Worm (Caenorhabditis elegans) whole organism, L4 larva: Measurements from ENCODE around the gene Y37E11B.5.
A peak's percentile ranks its signal among the peaks of the same experiment; 100 is the strongest.

Experiments
- D1046.2 ChIP-seq: fragments of 200-800 bp; sonication (Bioruptor generic); IDR thresholded peaks from 2 replicates; pipeline ENCODE4 v1.3.6; 2022; ENCODE audit warnings: missing genetic modification characterization, missing compliant biosample characterization
- F10B5.3 ChIP-seq: sonication (generic microtip); optimal IDR thresholded peaks from 2 replicates; lab custom pipeline; 2016; ENCODE audit warnings: mild to moderate bottlenecking, missing genetic modification characterization, missing compliant biosample characterization
- F37D6.2 ChIP-seq: sonication (generic microtip); optimal IDR thresholded peaks from 2 replicates; lab custom pipeline; 2016; ENCODE audit warnings: mild to moderate bottlenecking, missing genetic modification characterization, missing compliant biosample characterization
- F44E2.7 ChIP-seq: fragments of 200-800 bp; sonication (Bioruptor generic); IDR thresholded peaks from 2 replicates; pipeline ENCODE4 v2.1.2; 2022; ENCODE audit warnings: missing genetic modification characterization, missing compliant biosample characterization
- T26A8.4 ChIP-seq: fragments of 200-800 bp; sonication (Bioruptor generic); IDR thresholded peaks from 2 replicates; pipeline ENCODE4 v1.3.6; 2022; ENCODE audit warnings: missing genetic modification characterization, missing compliant biosample characterization
- Y5F2A.4 ChIP-seq: fragments of 200-800 bp; sonication (Bioruptor generic); optimal IDR thresholded peaks from 2 replicates; lab custom pipeline; 2018; ENCODE audit warnings: mild to moderate bottlenecking, missing genetic modification characterization, missing compliant biosample characterization
- Y75B8A.6 ChIP-seq: fragments of 200-800 bp; sonication (Bioruptor generic); IDR thresholded peaks from 2 replicates; pipeline ENCODE4 v1.3.6; 2022; ENCODE audit warnings: missing genetic modification reagents, missing genetic modification characterization, missing compliant biosample characterization
- ZK337.2 ChIP-seq: fragments of 200-800 bp; sonication (Bioruptor generic); IDR thresholded peaks from 2 replicates; pipeline ENCODE4 v1.3.6; 2022; ENCODE audit warnings: missing genetic modification reagents, missing genetic modification characterization, missing compliant biosample characterization
- ZK546.5 ChIP-seq, 2 experiments: sonication (generic microtip); optimal IDR thresholded peaks; 2 replicates each; lab custom pipeline; 2017; ENCODE audit warnings: missing biosample characterization in 2 of 2, missing genetic modification characterization in 2 of 2
- aha-1 ChIP-seq: fragments of 150-350 bp; peaks from one replicate; lab custom pipeline; 2014; ENCODE audit warnings: missing biosample characterization, missing genetic modification characterization
- ama-1 ChIP-seq: fragments of 150-350 bp; optimal IDR thresholded peaks from 2 replicates; lab custom pipeline; 2014; ENCODE audit warnings: inconsistent platforms, mixed read lengths
- ceh-20 ChIP-seq: fragments of 200-800 bp; sonication (Bioruptor generic); IDR thresholded peaks from 2 replicates; pipeline ENCODE4 v1.3.6; 2022; ENCODE audit warnings: missing genetic modification reagents, missing genetic modification characterization, missing compliant biosample characterization
- ceh-28 ChIP-seq: fragments of 150-350 bp; optimal IDR thresholded peaks from 2 replicates; lab custom pipeline; 2014; ENCODE audit warnings: missing biosample characterization, missing genetic modification reagents, missing genetic modification characterization
- ceh-32 ChIP-seq: sonication (generic microtip); optimal IDR thresholded peaks from 2 replicates; lab custom pipeline; 2016; ENCODE audit warnings: mild to moderate bottlenecking, missing genetic modification characterization, missing compliant biosample characterization; ENCODE audit not compliant: poor library complexity
- ceh-62 ChIP-seq: sonication (generic microtip); optimal IDR thresholded peaks from 2 replicates; lab custom pipeline; 2017; ENCODE audit warnings: missing biosample characterization, missing genetic modification characterization
- daf-16 ChIP-seq, 3 experiments: sonication (generic microtip); optimal IDR thresholded peaks; 2 replicates each; lab custom pipeline; 2016 to 2017; ENCODE audit warnings: missing genetic modification characterization in 3 of 3, missing genetic modification reagents in 3 of 3, mild to moderate bottlenecking in 2 of 3, missing compliant biosample characterization in 2 of 3, missing biosample characterization in 1 of 3, moderate library complexity in 1 of 3
- daf-19 ChIP-seq: fragments of 200-800 bp; sonication (Bioruptor generic); conservative IDR thresholded peaks from 2 replicates; pipeline ENCODE4 v1.3.6; 2022; ENCODE audit warnings: missing genetic modification characterization, missing compliant biosample characterization
- dmd-6 ChIP-seq: fragments of 200-800 bp; sonication (Bioruptor generic); IDR thresholded peaks from 2 replicates; pipeline ENCODE4 v1.3.6; 2022; ENCODE audit warnings: missing genetic modification reagents, missing genetic modification characterization, missing compliant biosample characterization
- dmd-8 ChIP-seq: fragments of 200-800 bp; sonication (Bioruptor generic); IDR thresholded peaks from 2 replicates; pipeline ENCODE4 v1.3.6; 2022; ENCODE audit warnings: missing genetic modification characterization, missing compliant biosample characterization
- dve-1 ChIP-seq: sonication (generic microtip); optimal IDR thresholded peaks from 2 replicates; lab custom pipeline; 2017; ENCODE audit warnings: antibody characterized with exemption, mild to moderate bottlenecking, missing genetic modification characterization, missing compliant biosample characterization; ENCODE audit not compliant: insufficient read depth
- fos-1 ChIP-seq: fragments of 150-350 bp; optimal IDR thresholded peaks from 2 replicates; lab custom pipeline; 2014; ENCODE audit warnings: missing biosample characterization, missing genetic modification characterization
- gei-8 ChIP-seq: fragments of 200-800 bp; sonication (Bioruptor generic); optimal IDR thresholded peaks from 2 replicates; lab custom pipeline; 2018; ENCODE audit warnings: mild to moderate bottlenecking, missing genetic modification characterization, missing compliant biosample characterization
- hif-1 ChIP-seq, 2 experiments: sonication (generic microtip); optimal IDR thresholded peaks; 2 replicates each; lab custom pipeline; 2016 to 2017; ENCODE audit warnings: missing compliant biosample characterization in 2 of 2, missing genetic modification characterization in 2 of 2, missing genetic modification reagents in 2 of 2, missing genotype in 2 of 2, mild to moderate bottlenecking in 1 of 2
- hlh-11 ChIP-seq: fragments of 200-800 bp; sonication (Bioruptor generic); optimal IDR thresholded peaks from 2 replicates; lab custom pipeline; 2018; ENCODE audit warnings: mild to moderate bottlenecking, missing genetic modification characterization, missing compliant biosample characterization
- hlh-30 ChIP-seq: sonication (generic microtip); optimal IDR thresholded peaks from 2 replicates; lab custom pipeline; 2017; ENCODE audit warnings: antibody characterized with exemption, mild to moderate bottlenecking, missing genetic modification characterization, missing compliant biosample characterization; ENCODE audit not compliant: insufficient read depth
- hmg-1.1 ChIP-seq: fragments of 200-800 bp; sonication (Bioruptor generic); IDR thresholded peaks from 2 replicates; pipeline ENCODE4 v1.3.6; 2022; ENCODE audit warnings: missing genetic modification reagents, missing genetic modification characterization, missing compliant biosample characterization
- lin-13 ChIP-seq: fragments of 150-350 bp; optimal IDR thresholded peaks from 2 replicates; lab custom pipeline; 2014; ENCODE audit warnings: missing biosample characterization, missing genetic modification reagents, missing genetic modification characterization
- lin-29 ChIP-seq: fragments of 200-800 bp; sonication (Bioruptor generic); IDR thresholded peaks from 2 replicates; pipeline ENCODE4 v1.3.6; 2022; ENCODE audit warnings: missing genetic modification reagents, missing genetic modification characterization, missing compliant biosample characterization
- lir-3 ChIP-seq: sonication (generic microtip); optimal IDR thresholded peaks from 2 replicates; lab custom pipeline; 2016; ENCODE audit warnings: mild to moderate bottlenecking, missing genetic modification characterization, missing compliant biosample characterization
- lsy-2 ChIP-seq, 2 experiments: fragments of 150-350 bp in 1 of 2; sonication (generic microtip) in 1 of 2; optimal IDR thresholded peaks; 2 replicates each; lab custom pipeline; 2014 to 2017; ENCODE audit warnings: missing biosample characterization in 2 of 2, missing genetic modification characterization in 2 of 2
- mdt-29 ChIP-seq: fragments of 200-800 bp; sonication (Bioruptor generic); IDR thresholded peaks from 2 replicates; pipeline ENCODE4 v1.3.6; 2022; ENCODE audit warnings: missing genetic modification reagents, missing genetic modification characterization, missing compliant biosample characterization
- mep-1 ChIP-seq: fragments of 150-350 bp; sonication (generic microtip); optimal IDR thresholded peaks from 3 replicates; lab custom pipeline; 2014; ENCODE audit warnings: missing biosample characterization, missing genetic modification characterization
- mes-2 ChIP-seq: sonication (generic microtip); optimal IDR thresholded peaks from 2 replicates; lab custom pipeline; 2016; ENCODE audit warnings: missing genotype, mild to moderate bottlenecking, missing genetic modification characterization, missing compliant biosample characterization; ENCODE audit not compliant: poor library complexity, severe bottlenecking
- mxl-3 ChIP-seq: fragments of 200-800 bp; sonication (Bioruptor generic); optimal IDR thresholded peaks from 2 replicates; lab custom pipeline; 2018; ENCODE audit warnings: mild to moderate bottlenecking, missing genetic modification characterization, missing compliant biosample characterization
- nhr-102 ChIP-seq: sonication (generic microtip); optimal IDR thresholded peaks from 2 replicates; lab custom pipeline; 2016; ENCODE audit warnings: mild to moderate bottlenecking, missing genetic modification characterization, moderate library complexity, missing compliant biosample characterization
- nhr-111 ChIP-seq: fragments of 200-800 bp; sonication (Bioruptor generic); optimal IDR thresholded peaks from 2 replicates; lab custom pipeline; 2018; ENCODE audit warnings: mild to moderate bottlenecking, missing genetic modification characterization, missing compliant biosample characterization
- nhr-28 ChIP-seq: fragments of 150-350 bp; optimal IDR thresholded peaks from 2 replicates; lab custom pipeline; 2014; ENCODE audit warnings: missing biosample characterization, missing genetic modification characterization
- nhr-42 ChIP-seq: fragments of 200-800 bp; sonication (Bioruptor generic); IDR thresholded peaks from 2 replicates; pipeline ENCODE4 v1.3.6; 2022; ENCODE audit warnings: missing genetic modification characterization, missing compliant biosample characterization
- nhr-76 ChIP-seq: fragments of 150-350 bp; optimal IDR thresholded peaks from 2 replicates; lab custom pipeline; 2014; ENCODE audit warnings: missing biosample characterization, missing genetic modification characterization
- php-3 ChIP-seq: fragments of 200-800 bp; sonication (Bioruptor generic); IDR thresholded peaks from 2 replicates; pipeline ENCODE4 v1.3.6; 2022; ENCODE audit warnings: missing genetic modification reagents, missing genetic modification characterization, missing compliant biosample characterization
- pqm-1 ChIP-seq: sonication (generic microtip); optimal IDR thresholded peaks from 2 replicates; lab custom pipeline; 2017; ENCODE audit warnings: missing biosample characterization, missing genetic modification characterization
- rbr-2 ChIP-seq: sonication (generic microtip); optimal IDR thresholded peaks from 2 replicates; lab custom pipeline; 2016; ENCODE audit warnings: missing genotype, missing genetic modification characterization, missing compliant biosample characterization
- set-16 ChIP-seq: fragments of 200-800 bp; sonication (Bioruptor generic); IDR thresholded peaks from 2 replicates; pipeline ENCODE4 v1.3.6; 2022; ENCODE audit warnings: missing genetic modification reagents, missing genetic modification characterization, missing compliant biosample characterization
- snpc-4 ChIP-seq: fragments of 150-350 bp; optimal IDR thresholded peaks from 2 replicates; lab custom pipeline; 2014; ENCODE audit warnings: missing biosample characterization, missing genetic modification characterization
- tra-1 ChIP-seq: fragments of 200-800 bp; sonication (Bioruptor generic); IDR thresholded peaks from 2 replicates; pipeline ENCODE4 v1.3.6; 2022; ENCODE audit warnings: missing genetic modification reagents, missing genetic modification characterization, missing compliant biosample characterization
- unc-130 ChIP-seq: sonication (generic microtip); optimal IDR thresholded peaks from 2 replicates; lab custom pipeline; 2016; ENCODE audit warnings: missing genetic modification reagents, missing genetic modification characterization, missing compliant biosample characterization
- unc-62 ChIP-seq, 3 experiments: fragments of 150-350 bp in 1 of 3; sonication (generic microtip); optimal IDR thresholded peaks in 2 of 3; peaks in 1 of 3; 1 replicate in 1 of 3; 2 replicates in 2 of 3; lab custom pipeline; 2014 to 2017; ENCODE audit warnings: missing biosample characterization in 3 of 3, missing genetic modification characterization in 3 of 3, missing genetic modification reagents in 3 of 3, missing genotype in 1 of 3
- zag-1 ChIP-seq: fragments of 150-350 bp; optimal IDR thresholded peaks from 2 replicates; lab custom pipeline; 2014; ENCODE audit warnings: missing biosample characterization, missing genetic modification characterization
- zfp-2 ChIP-seq: sonication (generic microtip); optimal IDR thresholded peaks from 2 replicates; lab custom pipeline; 2016; ENCODE audit warnings: mild to moderate bottlenecking, missing genetic modification characterization, missing compliant biosample characterization
- ztf-11 ChIP-seq: fragments of 150-350 bp; optimal IDR thresholded peaks from 2 replicates; lab custom pipeline; 2014; ENCODE audit warnings: missing biosample characterization, missing genetic modification characterization

The Y37E11B.5 gene

ce11 chrIV:3613022-3613605 is 14.8 kb upstream of the Y37E11B.5 start, which contains the start of gene ltah-1.2:
Gene ltah-1.2, minus strand, starts transcription at chrIV:3613072.
- no peak for TF ChIP-seq hmg-1.1
- no peak for TF ChIP-seq ama-1 (lab: Kevin White, UChicago)
- TF ChIP-seq lir-3 (tag; lab: Kevin White, UChicago), result no peak
- no peak for TF ChIP-seq mep-1 (tag; lab: Kevin White, UChicago)
- TF ChIP-seq dve-1 (tag; lab: Kevin White, UChicago), result peak; percentile 34
- TF ChIP-seq Y75B8A.6 (GFP tag; lab: Robert Waterston, UW), result no peak
- TF ChIP-seq nhr-111 (GFP tag; lab: Kevin White, UChicago), result no peak
- TF ChIP-seq ztf-11 (tag; lab: Kevin White, UChicago), result no peak
- no peak for TF ChIP-seq rbr-2
- no peak for TF ChIP-seq aha-1 (tag; lab: Kevin White, UChicago)
- TF ChIP-seq hlh-11, result peak; percentile 86
- TF ChIP-seq tra-1 (GFP tag; lab: Robert Waterston, UW), result peak; percentile 70; the same call in 1 of the 2 replicates
- peak; percentile 56 for TF ChIP-seq hlh-30
- no peak for TF ChIP-seq zag-1 (tag; lab: Kevin White, UChicago)
- TF ChIP-seq mes-2 (tag; lab: Kevin White, UChicago), result no peak
- TF ChIP-seq unc-62 (GFP tag; optimal IDR thresholded peaks at IDR 0.05 in 1 of 2; lab: Kevin White, UChicago), result no peak
- TF ChIP-seq unc-62 (tag; optimal IDR thresholded peaks at IDR 0.05; lab: Kevin White, UChicago), result no peak
- no peak for TF ChIP-seq D1046.2 (GFP tag; lab: Robert Waterston, UW)
- TF ChIP-seq pqm-1, result peak; percentile 64
- no peak for TF ChIP-seq F10B5.3
- peak; percentile 54; the same call in 1 of the 2 replicates for TF ChIP-seq mdt-29 (GFP tag; lab: Robert Waterston, UW)
- TF ChIP-seq nhr-42, result no peak
- no peak for TF ChIP-seq nhr-76 (tag; lab: Kevin White, UChicago)
- TF ChIP-seq lin-13 (GFP tag; lab: Kevin White, UChicago), result no peak
- TF ChIP-seq nhr-102 (tag; lab: Kevin White, UChicago), result peak; percentile 30
- TF ChIP-seq nhr-28 (tag; lab: Kevin White, UChicago), result peak; percentile 31
- TF ChIP-seq ZK337.2, result no peak
- no peak for TF ChIP-seq dmd-8 (GFP tag; lab: Robert Waterston, UW)
- TF ChIP-seq set-16 (GFP tag; lab: Robert Waterston, UW), result peak; percentile 52
- no peak for TF ChIP-seq Y5F2A.4
- TF ChIP-seq unc-130, result no peak
- no peak for TF ChIP-seq lsy-2 (tag; optimal IDR thresholded peaks at IDR 0.05; lab: Kevin White, UChicago)
- TF ChIP-seq mxl-3 (GFP tag; lab: Kevin White, UChicago), result no peak
- no peak for TF ChIP-seq ceh-28 (tag; lab: Kevin White, UChicago)
- no peak for TF ChIP-seq ZK546.5 (tag; optimal IDR thresholded peaks at IDR 0.05; lab: Kevin White, UChicago)
- TF ChIP-seq ceh-32 (tag; lab: Kevin White, UChicago), result no peak
- TF ChIP-seq snpc-4 (tag; lab: Kevin White, UChicago), result no peak
- TF ChIP-seq zfp-2 (tag; lab: Kevin White, UChicago), result no peak
- TF ChIP-seq ceh-20 (GFP tag; lab: Robert Waterston, UW), result 0 out of 2 replicates have a peak, but pooled peaks have one; percentile 65
- no peak for TF ChIP-seq lin-29
- TF ChIP-seq daf-16 (GFP tag; optimal IDR thresholded peaks at IDR 0.05; lab: Kevin White, UChicago), result no peak
- peak; percentile 11 for TF ChIP-seq daf-16 (tag; optimal IDR thresholded peaks at IDR 0.05; lab: Kevin White, UChicago)
- no peak for TF ChIP-seq gei-8
- TF ChIP-seq hif-1 (tag; optimal IDR thresholded peaks at IDR 0.05; lab: Kevin White, UChicago), result no peak
- peak; percentile 93 for TF ChIP-seq php-3
- TF ChIP-seq daf-19 (GFP tag; lab: Robert Waterston, UW), result no peak
- TF ChIP-seq fos-1 (tag; lab: Kevin White, UChicago), result no peak
- TF ChIP-seq F37D6.2 (tag; lab: Kevin White, UChicago), result no peak
- no peak for TF ChIP-seq ceh-62
- TF ChIP-seq T26A8.4, result 0 out of 2 replicates have a peak, but pooled peaks have one; percentile 7
- peak; percentile 93 for TF ChIP-seq dmd-6
- TF ChIP-seq F44E2.7 (GFP tag; lab: Robert Waterston, UW), result no peak
